Worm (Caenorhabditis elegans) whole organism, L4 larva: Measurements from ENCODE around the gene aakg-5.

ENCODE experiments used
- egl-27 ChIP-seq: sonication (generic microtip); optimal IDR thresholded peaks from 3 replicates; lab custom pipeline; 2017; ENCODE audit warnings: missing biosample characterization, missing genetic modification reagents, missing genetic modification characterization
- nhr-11 ChIP-seq: fragments of 150-350 bp; optimal IDR thresholded peaks from 2 replicates; lab custom pipeline; 2014; ENCODE audit warnings: missing biosample characterization, missing genetic modification characterization

- TF ChIP-seq nhr-11 (tag; lab: Kevin White, UChicago) = no peak
- TF ChIP-seq egl-27 (tag; lab: Kevin White, UChicago) = no peak
Observed at ce11 chrII:10010914-10011313, 36.0 kb upstream of the aakg-5 start.
